Fruit fly (Drosophila melanogaster) whole organism, embryonic: ENCODE data around the gene CG42512.
A peak's percentile ranks its signal among the peaks of the same experiment; 100 is the strongest.

Experiments
- Atf6 ChIP-seq: fragments of 200-800 bp; sonication (Bioruptor generic); IDR thresholded peaks from 2 replicates; pipeline ENCODE4 v1.3.6; 2022; ENCODE audit warnings: missing biosample characterization, missing genetic modification characterization
- Bdp1 ChIP-seq: fragments of 200-800 bp; sonication (Bioruptor generic); optimal IDR thresholded peaks from 3 replicates; lab custom pipeline; 2016; ENCODE audit warnings: missing biosample characterization, missing genetic modification characterization
- CG10209 ChIP-seq: fragments of 200-800 bp; sonication (Bioruptor generic); optimal IDR thresholded peaks from 3 replicates; lab custom pipeline; 2017; ENCODE audit warnings: missing biosample characterization, mild to moderate bottlenecking, missing genetic modification characterization, missing genetic modification reagents
- CG11093 ChIP-seq: fragments of 200-800 bp; sonication (Bioruptor generic); IDR thresholded peaks from 3 replicates; pipeline ENCODE4 v1.3.6; 2022; ENCODE audit warnings: missing biosample characterization, missing genetic modification characterization
- CG11504 ChIP-seq: fragments of 200-800 bp; sonication (Bioruptor generic); optimal IDR thresholded peaks from 3 replicates; lab custom pipeline; 2019; ENCODE audit warnings: missing biosample characterization, mild to moderate bottlenecking, missing genetic modification characterization, moderate library complexity
- CG11696 ChIP-seq: fragments of 200-800 bp; sonication (Bioruptor generic); IDR thresholded peaks from 2 replicates; pipeline ENCODE4 v1.3.6; 2022; ENCODE audit warnings: missing biosample characterization, missing genetic modification characterization
- CG11723 ChIP-seq: fragments of 200-800 bp; sonication (Bioruptor generic); optimal IDR thresholded peaks from 2 replicates; lab custom pipeline; 2017; ENCODE audit warnings: missing biosample characterization, mild to moderate bottlenecking, missing genetic modification characterization
- CG12104 ChIP-seq: fragments of 200-800 bp; sonication (Bioruptor generic); optimal IDR thresholded peaks from 3 replicates; lab custom pipeline; 2016; ENCODE audit warnings: missing biosample characterization, missing genetic modification characterization
- CG12942 ChIP-seq: fragments of 200-800 bp; sonication (Bioruptor generic); optimal IDR thresholded peaks from 3 replicates; lab custom pipeline; 2016; ENCODE audit warnings: missing biosample characterization, missing genetic modification characterization
- CG15601 ChIP-seq: fragments of 200-800 bp; sonication (Bioruptor generic); optimal IDR thresholded peaks from 3 replicates; lab custom pipeline; 2019; ENCODE audit warnings: missing biosample characterization, mild to moderate bottlenecking, missing genetic modification characterization, moderate library complexity
- CG15696 ChIP-seq: fragments of 200-800 bp; sonication (Bioruptor generic); optimal IDR thresholded peaks from 2 replicates; lab custom pipeline; 2019; ENCODE audit warnings: missing biosample characterization, mild to moderate bottlenecking, missing genetic modification characterization, moderate library complexity
- CG2202 ChIP-seq: fragments of 200-800 bp; sonication (Bioruptor generic); optimal IDR thresholded peaks from 2 replicates; lab custom pipeline; 2018; ENCODE audit warnings: missing biosample characterization, mild to moderate bottlenecking, missing genetic modification characterization
- CG2712 ChIP-seq: fragments of 200-800 bp; optimal IDR thresholded peaks from 3 replicates; lab custom pipeline; 2019; ENCODE audit warnings: missing biosample characterization, mild to moderate bottlenecking, missing genetic modification characterization, moderate library complexity
- CG30431 ChIP-seq: fragments of 200-800 bp; sonication (Bioruptor generic); optimal IDR thresholded peaks from 2 replicates; lab custom pipeline; 2017; ENCODE audit warnings: missing biosample characterization, missing genetic modification characterization
- CG3163 ChIP-seq: fragments of 200-800 bp; sonication (Bioruptor generic); optimal IDR thresholded peaks from 3 replicates; lab custom pipeline; 2016; ENCODE audit warnings: missing biosample characterization, missing genetic modification characterization
- CG3838 ChIP-seq: fragments of 200-800 bp; sonication (Bioruptor generic); optimal IDR thresholded peaks from 3 replicates; lab custom pipeline; 2016; ENCODE audit warnings: missing biosample characterization, missing genetic modification characterization
- CG42726 ChIP-seq: fragments of 200-800 bp; sonication (Bioruptor generic); IDR thresholded peaks from 2 replicates; pipeline ENCODE4 v1.3.6; 2022; ENCODE audit warnings: missing biosample characterization, missing genetic modification characterization; ENCODE audit not compliant: partially characterized antibody
- CG8359 ChIP-seq: fragments of 200-800 bp; sonication (Bioruptor generic); optimal IDR thresholded peaks from 2 replicates; lab custom pipeline; 2017; ENCODE audit warnings: missing biosample characterization, mild to moderate bottlenecking, missing genetic modification characterization, borderline replicate concordance
- CG8388 ChIP-seq: fragments of 200-800 bp; sonication (Bioruptor generic); optimal IDR thresholded peaks from 2 replicates; lab custom pipeline; 2019; ENCODE audit warnings: missing biosample characterization, mild to moderate bottlenecking, missing genetic modification characterization, moderate library complexity
- CkIIα-i1 ChIP-seq: fragments of 200-800 bp; sonication (Bioruptor generic); IDR thresholded peaks from 2 replicates; pipeline ENCODE4 v1.3.6; 2022; ENCODE audit warnings: missing biosample characterization, missing genetic modification characterization
- Dbx ChIP-seq: fragments of 200-800 bp; sonication (Bioruptor generic); IDR thresholded peaks from 3 replicates; pipeline ENCODE4 v1.3.6; 2022; ENCODE audit warnings: missing biosample characterization, missing genetic modification characterization
- Deaf1 ChIP-seq: fragments of 200-800 bp; optimal IDR thresholded peaks from 3 replicates; lab custom pipeline; 2019; ENCODE audit warnings: missing biosample characterization, mild to moderate bottlenecking, missing genetic modification characterization, moderate library complexity
- Dip3 ChIP-seq: fragments of 200-800 bp; sonication (Bioruptor generic); optimal IDR thresholded peaks from 3 replicates; lab custom pipeline; 2016; ENCODE audit warnings: missing biosample characterization, missing genetic modification characterization
- Elba2 ChIP-seq: fragments of 200-800 bp; sonication (Bioruptor generic); optimal IDR thresholded peaks from 3 replicates; lab custom pipeline; 2016; ENCODE audit warnings: missing biosample characterization, missing genetic modification characterization
- Jarid2 ChIP-seq: fragments of 200-800 bp; sonication (Bioruptor generic); optimal IDR thresholded peaks from 3 replicates; lab custom pipeline; 2017; ENCODE audit warnings: mild to moderate bottlenecking, missing biosample characterization, missing genetic modification reagents, missing genetic modification characterization
- Mad ChIP-seq: fragments of 200-800 bp; sonication (Bioruptor generic); optimal IDR thresholded peaks from 2 replicates; lab custom pipeline; 2016; ENCODE audit warnings: missing biosample characterization, missing genetic modification characterization
- Nf-YB ChIP-seq: fragments of 200-800 bp; sonication (Bioruptor generic); optimal IDR thresholded peaks from 3 replicates; lab custom pipeline; 2019; ENCODE audit warnings: missing biosample characterization, mild to moderate bottlenecking, missing genetic modification characterization, moderate library complexity
- Oaz ChIP-seq: fragments of 200-800 bp; sonication (Bioruptor generic); IDR thresholded peaks from 2 replicates; pipeline ENCODE4 v1.3.6; 2022; ENCODE audit warnings: missing biosample characterization, missing genetic modification characterization
- Opbp ChIP-seq: fragments of 200-800 bp; sonication (Bioruptor generic); IDR thresholded peaks from 3 replicates; pipeline ENCODE4 v1.3.6; 2022; ENCODE audit warnings: missing biosample characterization, missing genetic modification characterization; ENCODE audit not compliant: partially characterized antibody
- PHDP ChIP-seq: fragments of 200-800 bp; sonication (Bioruptor generic); optimal IDR thresholded peaks from 3 replicates; lab custom pipeline; 2018; ENCODE audit warnings: missing biosample characterization, mild to moderate bottlenecking, missing genetic modification characterization, moderate library complexity
- Six4 ChIP-seq: fragments of 200-800 bp; sonication (Bioruptor generic); optimal IDR thresholded peaks from 2 replicates; lab custom pipeline; 2016; ENCODE audit warnings: missing biosample characterization, missing genetic modification characterization
- Ssrp ChIP-seq: fragments of 200-800 bp; sonication (Bioruptor generic); optimal IDR thresholded peaks from 2 replicates; lab custom pipeline; 2018; ENCODE audit warnings: missing biosample characterization, mild to moderate bottlenecking, missing genetic modification characterization, moderate library complexity
- Tbp ChIP-seq: fragments of >200 bp; optimal IDR thresholded peaks from 2 replicates; lab custom pipeline; 2018; ENCODE audit warnings: missing biosample characterization, missing genetic modification characterization
- btn ChIP-seq: fragments of 200-800 bp; sonication (Bioruptor generic); optimal IDR thresholded peaks from 2 replicates; lab custom pipeline; 2016; ENCODE audit warnings: missing biosample characterization, missing genetic modification characterization
- cas ChIP-seq: fragments of 200-800 bp; sonication (Bioruptor generic); IDR thresholded peaks from 2 replicates; pipeline ENCODE4 v1.3.6; 2022; ENCODE audit warnings: missing biosample characterization, missing genetic modification characterization
- chn ChIP-seq: fragments of 200-800 bp; sonication (Bioruptor generic); optimal IDR thresholded peaks from 2 replicates; lab custom pipeline; 2016; ENCODE audit warnings: missing biosample characterization, missing genetic modification characterization
- crp ChIP-seq, 2 experiments: fragments of 200-800 bp; sonication (Bioruptor generic); optimal IDR thresholded peaks; 2 replicates in 1 of 2; 3 replicates in 1 of 2; lab custom pipeline; 2017; ENCODE audit warnings: missing biosample characterization in 2 of 2, missing genetic modification characterization in 2 of 2, mild to moderate bottlenecking in 1 of 2, moderate library complexity in 1 of 2
- dan ChIP-seq: fragments of 200-800 bp; sonication (Bioruptor generic); IDR thresholded peaks from 2 replicates; pipeline ENCODE4 v1.3.6; 2022; ENCODE audit warnings: missing biosample characterization, missing genetic modification characterization
- dm ChIP-seq: fragments of 200-800 bp; sonication (Bioruptor generic); optimal IDR thresholded peaks from 3 replicates; lab custom pipeline; 2016; ENCODE audit warnings: missing biosample characterization, missing genetic modification characterization
- gt ChIP-seq: fragments of 200-800 bp; sonication (Bioruptor generic); IDR thresholded peaks from 2 replicates; pipeline ENCODE4 v1.3.6; 2022; ENCODE audit warnings: missing biosample characterization, missing genetic modification characterization
- h ChIP-seq: fragments of >200 bp; optimal IDR thresholded peaks from 2 replicates; lab custom pipeline; 2017
- ind ChIP-seq: fragments of 200-800 bp; sonication (Bioruptor generic); optimal IDR thresholded peaks from 3 replicates; lab custom pipeline; 2016; ENCODE audit warnings: missing biosample characterization, missing genetic modification characterization
- jing ChIP-seq: fragments of 200-800 bp; sonication (Bioruptor generic); optimal IDR thresholded peaks from 2 replicates; lab custom pipeline; 2018; ENCODE audit warnings: missing biosample characterization, mild to moderate bottlenecking, missing genetic modification characterization
- kay ChIP-seq: fragments of 200-800 bp; sonication (Bioruptor generic); optimal IDR thresholded peaks from 2 replicates; lab custom pipeline; 2016; ENCODE audit warnings: missing biosample characterization, missing genetic modification characterization
- pho ChIP-seq: fragments of 200-800 bp; sonication (Bioruptor generic); optimal IDR thresholded peaks from 2 replicates; lab custom pipeline; 2016; ENCODE audit warnings: missing biosample characterization, missing genetic modification characterization
- rib ChIP-seq: fragments of 200-800 bp; sonication (Bioruptor generic); IDR thresholded peaks from 2 replicates; pipeline ENCODE4 v1.3.6; 2022; ENCODE audit warnings: missing biosample characterization, missing genetic modification characterization
- run ChIP-seq: fragments of 200-800 bp; sonication (Bioruptor generic); optimal IDR thresholded peaks from 3 replicates; lab custom pipeline; 2018; ENCODE audit warnings: missing biosample characterization, mild to moderate bottlenecking, missing genetic modification characterization
- slou ChIP-seq: fragments of 200-800 bp; sonication (Bioruptor generic); optimal IDR thresholded peaks from 3 replicates; lab custom pipeline; 2016; ENCODE audit warnings: missing biosample characterization, missing genetic modification characterization
- stwl ChIP-seq: fragments of 200-800 bp; sonication (Bioruptor generic); optimal IDR thresholded peaks from 3 replicates; lab custom pipeline; 2018; ENCODE audit warnings: missing biosample characterization, mild to moderate bottlenecking, missing genetic modification characterization, moderate library complexity
- tio ChIP-seq: fragments of 200-800 bp; sonication (Bioruptor generic); optimal IDR thresholded peaks from 2 replicates; lab custom pipeline; 2017; ENCODE audit warnings: missing biosample characterization, missing genetic modification characterization, inconsistent platforms

The CG42512 gene

DNA sequence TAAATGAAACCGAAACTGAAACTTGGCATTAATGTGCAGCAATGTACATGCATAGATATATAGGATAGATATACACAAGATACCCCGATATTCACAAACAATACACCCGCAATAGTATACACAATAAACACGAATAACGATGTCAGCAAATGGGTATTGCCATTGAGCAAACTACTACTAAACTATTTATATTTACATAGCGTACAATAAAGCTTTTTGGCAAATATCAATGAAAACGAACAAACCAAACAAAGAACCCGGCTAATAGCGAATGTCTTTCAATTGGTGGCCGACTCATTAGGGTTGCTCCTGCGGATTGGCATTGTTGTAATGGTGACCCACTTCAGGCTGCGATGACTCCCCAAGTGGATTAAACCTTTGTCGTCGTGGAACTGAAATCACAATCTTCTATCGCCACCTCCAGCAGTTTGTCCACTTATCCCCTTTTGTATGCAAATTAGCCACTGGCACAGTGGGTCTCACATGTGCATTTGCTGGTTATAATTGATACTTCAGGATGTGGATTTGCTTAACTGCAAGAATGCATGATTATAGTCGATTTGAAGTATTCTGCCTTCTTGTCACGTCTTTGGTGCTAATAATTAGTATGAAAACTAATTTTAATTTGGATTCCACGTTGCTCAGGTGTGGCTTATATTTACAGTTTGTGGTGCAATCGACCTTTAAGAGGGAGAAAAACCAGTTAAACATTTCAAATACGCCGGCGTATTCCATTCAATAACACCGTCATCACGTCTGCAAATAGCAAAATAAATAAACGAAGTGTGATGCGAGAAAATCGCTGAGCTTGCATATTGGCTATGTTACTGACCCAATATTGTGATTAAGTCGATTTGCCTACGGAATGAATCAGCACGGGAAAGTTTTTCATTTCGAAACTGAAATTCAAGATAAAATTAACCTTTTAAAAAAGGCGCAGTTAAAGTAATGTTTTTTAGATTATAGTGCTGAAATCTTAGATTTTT lies 805 bp upstream of the CG42512 start (continued):
- TF ChIP-seq CG2202 (tag; lab: Kevin White, UChicago): no peak
- no peak for TF ChIP-seq Opbp (GFP tag; lab: Robert Waterston, UW)
- 0 out of 2 replicates have a peak, but pooled peaks have one; percentile 22 for TF ChIP-seq rib
- peak; percentile 64 for TF ChIP-seq Dip3 (GFP tag; lab: Kevin White, UChicago)
- TF ChIP-seq CG3838 (GFP tag; lab: Kevin White, UChicago): no peak
- no peak for TF ChIP-seq CG11723 (GFP tag; lab: Kevin White, UChicago)
- TF ChIP-seq Mad (GFP tag; lab: Kevin White, UChicago): no peak
- no peak for TF ChIP-seq CG42726 (GFP tag; lab: Robert Waterston, UW)
- peak; percentile 6 for TF ChIP-seq CG12104 (GFP tag; lab: Kevin White, UChicago)
- no peak for TF ChIP-seq Tbp
- peak; percentile 83 for TF ChIP-seq run (tag; lab: Kevin White, UChicago)
- no peak for TF ChIP-seq tio (GFP tag; lab: Kevin White, UChicago)
- peak; percentile 62 for TF ChIP-seq CG11696
- TF ChIP-seq CG30431: no peak
- no peak for TF ChIP-seq CkIIα-i1
- no peak for TF ChIP-seq btn
- peak; percentile 73 for TF ChIP-seq Oaz
- no peak for TF ChIP-seq CG8388 (GFP tag; lab: Kevin White, UChicago)
- TF ChIP-seq h: no peak
- no peak for TF ChIP-seq CG3163 (GFP tag; lab: Kevin White, UChicago)
- TF ChIP-seq CG2712 (tag; lab: Kevin White, UChicago): peak; percentile 15
- no peak for TF ChIP-seq Elba2 (GFP tag; lab: Kevin White, UChicago)
- TF ChIP-seq stwl (tag; lab: Kevin White, UChicago): no peak
- TF ChIP-seq Jarid2: no peak
- no peak for TF ChIP-seq cas (GFP tag; lab: Robert Waterston, UW)
- TF ChIP-seq Deaf1 (tag; lab: Kevin White, UChicago): no peak
- TF ChIP-seq CG12942: no peak
- no peak for TF ChIP-seq jing (GFP tag; lab: Kevin White, UChicago)
- no peak for TF ChIP-seq CG15696 (tag; lab: Kevin White, UChicago)
- no peak for TF ChIP-seq gt (GFP tag; lab: Robert Waterston, UW)
- TF ChIP-seq pho (GFP tag; lab: Kevin White, UChicago): no peak
- TF ChIP-seq CG11504 (tag; lab: Kevin White, UChicago): peak; percentile 79
- TF ChIP-seq crp (GFP tag; optimal IDR thresholded peaks at IDR 0.05; lab: Kevin White, UChicago): no peak
- TF ChIP-seq Nf-YB (GFP tag; lab: Kevin White, UChicago): no peak
- peak; percentile 37 for TF ChIP-seq CG15601 (tag; lab: Kevin White, UChicago)
- no peak for TF ChIP-seq CG11093
- TF ChIP-seq CG10209: no peak
- peak; percentile 67 for TF ChIP-seq kay (GFP tag; lab: Kevin White, UChicago)
- TF ChIP-seq ind (GFP tag; lab: Kevin White, UChicago): peak; percentile 12
- peak; percentile 43 for TF ChIP-seq slou
- TF ChIP-seq dan (GFP tag; lab: Robert Waterston, UW): no peak
- TF ChIP-seq CG8359 (GFP tag; lab: Kevin White, UChicago): no peak
- TF ChIP-seq Atf6: peak; percentile 81; the same call in 1 of the 2 replicates
- no peak for TF ChIP-seq Six4 (GFP tag; lab: Kevin White, UChicago)
- TF ChIP-seq Ssrp (tag; lab: Kevin White, UChicago): peak; percentile 3
- TF ChIP-seq PHDP (tag; lab: Kevin White, UChicago): no peak
- no peak for TF ChIP-seq Bdp1 (GFP tag; lab: Kevin White, UChicago)
- TF ChIP-seq Dbx (GFP tag; lab: Robert Waterston, UW): no peak
- TF ChIP-seq dm: no peak
- no peak for TF ChIP-seq chn
